Worm (Caenorhabditis elegans): Measurements from ENCODE around the gene npr-15.

- TF ChIP-seq nhr-11 (tag; optimal IDR thresholded peaks at IDR 0.05) (no peak), ztf-4 (tag; optimal IDR thresholded peaks at IDR 0.05) (no peak)
Measured at ce11 chrIII:3719564-3719963, 25.1 kb upstream of the npr-15 start, which contains the start of gene C14B1.8.

Measured in whole organism, L2 larva.